In genomic region chr3L:11586794-11587462, dm6 we compare ENCODE assay signal across 1 fruit fly cellular context.
TF ChIP-seq lines count a peak whose summit lies in the region.

No protein-coding gene starts in this region.

TF ChIP-seq in whole organism, embryonic, 481 proteins besides CTCF, POLR2A, EP300 and RAD21 (continued from another document and continues in another):
- TF ChIP-seq Oli (tag; optimal IDR thresholded peaks at IDR 0.05; lab: Kevin White, UChicago) (no peak), rib (GFP tag; IDR thresholded peaks at IDR 0.05; lab: Robert Waterston, UW) (peak; percentile 69; the same call in 1 of the 2 replicates), CG2120 (GFP tag; optimal IDR thresholded peaks at IDR 0.05; lab: Kevin White, UChicago) (no peak), CG2712 (tag; optimal IDR thresholded peaks at IDR 0.05; lab: Kevin White, UChicago) (no peak), YL-1 (GFP tag; optimal IDR thresholded peaks at IDR 0.05; lab: Kevin White, UChicago) (no peak), CG9727 (GFP tag; optimal IDR thresholded peaks at IDR 0.05; lab: Kevin White, UChicago) (no peak), CG10462 (GFP tag; optimal IDR thresholded peaks at IDR 0.05; lab: Kevin White, UChicago) (peak; percentile 56), CG1792 (GFP tag; optimal IDR thresholded peaks at IDR 0.05; lab: Kevin White, UChicago) (no peak), jumu (GFP tag; optimal IDR thresholded peaks at IDR 0.05; lab: Kevin White, UChicago) (no peak), CG14050 (GFP tag; IDR thresholded peaks at IDR 0.05; lab: Robert Waterston, UW) (no peak), CG17802 (tag; optimal IDR thresholded peaks at IDR 0.05; lab: Kevin White, UChicago) (no peak), Antp (GFP tag; optimal IDR thresholded peaks at IDR 0.05; lab: Kevin White, UChicago) (no peak), vfl (GFP tag; optimal IDR thresholded peaks at IDR 0.05; lab: Kevin White, UChicago) (no peak), ap (GFP tag; IDR thresholded peaks at IDR 0.05; lab: Robert Waterston, UW) (no peak), CG14014 (GFP tag; IDR thresholded peaks at IDR 0.05; lab: Robert Waterston, UW) (no peak), CG13287 (GFP tag; IDR thresholded peaks at IDR 0.05; lab: Robert Waterston, UW; ENCODE audit: partially characterized antibody) (peak; percentile 44; the same call in 1 of the 2 replicates), CG8944 (GFP tag; optimal IDR thresholded peaks at IDR 0.05; lab: Kevin White, UChicago) (no peak), abd-A (tag; optimal IDR thresholded peaks at IDR 0.05; lab: Kevin White, UChicago) (no peak), HLH3B (GFP tag; IDR thresholded peaks at IDR 0.05; lab: Robert Waterston, UW) (no peak; the same call in 1 of the 2 replicates), CG7556 (GFP tag; optimal IDR thresholded peaks at IDR 0.05; lab: Kevin White, UChicago) (no peak), CG15601 (tag; optimal IDR thresholded peaks at IDR 0.05; lab: Kevin White, UChicago) (no peak), zfh1 (GFP tag; IDR thresholded peaks at IDR 0.05; lab: Robert Waterston, UW) (no peak), ATbp (GFP tag; optimal IDR thresholded peaks at IDR 0.05; lab: Kevin White, UChicago) (no peak), CrebB (tag; optimal IDR thresholded peaks at IDR 0.05; lab: Kevin White, UChicago) (no peak), hb (GFP tag; IDR thresholded peaks at IDR 0.05; lab: Robert Waterston, UW; ENCODE audit: partially characterized antibody) (no peak), CHES-1-like (GFP tag; optimal IDR thresholded peaks at IDR 0.05; lab: Kevin White, UChicago) (peak; percentile 25), Deaf1 (tag; optimal IDR thresholded peaks at IDR 0.05; lab: Kevin White, UChicago) (peak; percentile 44), sd (tag; optimal IDR thresholded peaks at IDR 0.05; lab: Kevin White, UChicago) (peak; percentile 5), stc (GFP tag; IDR thresholded peaks at IDR 0.05; lab: Robert Waterston, UW) (no peak), da (GFP tag; optimal IDR thresholded peaks at IDR 0.05; lab: Kevin White, UChicago) (no peak), CG31441 (GFP tag; IDR thresholded peaks at IDR 0.05; lab: Robert Waterston, UW) (no peak), btn (GFP tag; optimal IDR thresholded peaks at IDR 0.05; lab: Kevin White, UChicago) (no peak), CG12744 (GFP tag; optimal IDR thresholded peaks at IDR 0.05; lab: Kevin White, UChicago) (no peak), CG12659 (GFP tag; optimal IDR thresholded peaks at IDR 0.05; lab: Kevin White, UChicago) (no peak), CG6765 (GFP tag; optimal IDR thresholded peaks at IDR 0.05; lab: Kevin White, UChicago) (no peak), CG8765 (GFP tag; IDR thresholded peaks at IDR 0.05; lab: Robert Waterston, UW) (peak; percentile 34; the same call in 1 of the 2 replicates), ftz-f1 (GFP tag; optimal IDR thresholded peaks at IDR 0.05; lab: Kevin White, UChicago) (peak; percentile 84), CG10366 (GFP tag; IDR thresholded peaks at IDR 0.05; lab: Robert Waterston, UW) (no peak), CG6654 (GFP tag; optimal IDR thresholded peaks at IDR 0.05; lab: Kevin White, UChicago) (no peak), run (tag; optimal IDR thresholded peaks at IDR 0.05; lab: Kevin White, UChicago) (no peak), br (optimal IDR thresholded peaks at IDR 0.05; lab: Kevin White, UChicago) (no peak), CG1832 (GFP tag; optimal IDR thresholded peaks at IDR 0.05; lab: Kevin White, UChicago) (peak; percentile 90), Xbp1 (GFP tag; optimal IDR thresholded peaks at IDR 0.05; lab: Kevin White, UChicago) (no peak), CG5953 (GFP tag; IDR thresholded peaks at IDR 0.05; lab: Robert Waterston, UW) (no peak), Sry-δ (GFP tag; optimal IDR thresholded peaks at IDR 0.05; lab: Kevin White, UChicago) (no peak), phol (tag; optimal IDR thresholded peaks at IDR 0.05; lab: Kevin White, UChicago) (no peak), tup (GFP tag; optimal IDR thresholded peaks at IDR 0.05; lab: Kevin White, UChicago) (no peak), Chrac-16 (GFP tag; optimal IDR thresholded peaks at IDR 0.05; lab: Kevin White, UChicago) (no peak), CG31388 (GFP tag; optimal IDR thresholded peaks at IDR 0.05; lab: Kevin White, UChicago) (no peak), CG14667 (GFP tag; IDR thresholded peaks at IDR 0.05; lab: Robert Waterston, UW) (no peak), CG9797 (GFP tag; optimal IDR thresholded peaks at IDR 0.05; lab: Kevin White, UChicago) (no peak), CG9609 (GFP tag; optimal IDR thresholded peaks at IDR 0.05; lab: Kevin White, UChicago) (no peak), CG1529 (GFP tag; optimal IDR thresholded peaks at IDR 0.05; lab: Kevin White, UChicago) (no peak), nmo (GFP tag; optimal IDR thresholded peaks at IDR 0.05; lab: Kevin White, UChicago) (no peak), CG30431 (GFP tag; optimal IDR thresholded peaks at IDR 0.05; lab: Kevin White, UChicago) (no peak), CG6813 (GFP tag; optimal IDR thresholded peaks at IDR 0.05; lab: Kevin White, UChicago) (peak; percentile 20), CG4282 (GFP tag; optimal IDR thresholded peaks at IDR 0.05; lab: Kevin White, UChicago) (no peak), CG7786 (GFP tag; optimal IDR thresholded peaks at IDR 0.05; lab: Kevin White, UChicago) (no peak), CG4328 (GFP tag; optimal IDR thresholded peaks at IDR 0.05; lab: Kevin White, UChicago) (no peak), ro (GFP tag; IDR thresholded peaks at IDR 0.05; lab: Robert Waterston, UW) (no peak), insv (GFP tag; optimal IDR thresholded peaks at IDR 0.05; lab: Kevin White, UChicago) (no peak), ham (GFP tag; IDR thresholded peaks at IDR 0.05; lab: Robert Waterston, UW) (no peak), fd102C (GFP tag; optimal IDR thresholded peaks at IDR 0.05; lab: Kevin White, UChicago) (no peak), mld (GFP tag; IDR thresholded peaks at IDR 0.05; lab: Robert Waterston, UW; ENCODE audit: partially characterized antibody) (no peak), Fer2 (tag; optimal IDR thresholded peaks at IDR 0.05; lab: Kevin White, UChicago) (no peak), lmd (GFP tag; IDR thresholded peaks at IDR 0.05; lab: Robert Waterston, UW) (no peak), CG10267 (tag; optimal IDR thresholded peaks at IDR 0.05; lab: Kevin White, UChicago) (no peak), grn (GFP tag; optimal IDR thresholded peaks at IDR 0.05; lab: Kevin White, UChicago) (no peak), CG15514 (GFP tag; optimal IDR thresholded peaks at IDR 0.05; lab: Kevin White, UChicago) (no peak), CG17912 (GFP tag; optimal IDR thresholded peaks at IDR 0.05; lab: Kevin White, UChicago) (no peak), ci (GFP tag; IDR thresholded peaks at IDR 0.05; lab: Robert Waterston, UW) (no peak), CG17359 (tag; optimal IDR thresholded peaks at IDR 0.05; lab: Kevin White, UChicago) (no peak), NC2α (GFP tag; optimal IDR thresholded peaks at IDR 0.05; lab: Kevin White, UChicago) (no peak), pb (GFP tag; optimal IDR thresholded peaks at IDR 0.05; lab: Kevin White, UChicago) (no peak), Poxn (GFP tag; IDR thresholded peaks at IDR 0.05; lab: Robert Waterston, UW) (no peak), CG10147 (GFP tag; optimal IDR thresholded peaks at IDR 0.05; lab: Kevin White, UChicago) (no peak), CG8478 (optimal IDR thresholded peaks at IDR 0.05; lab: Kevin White, UChicago) (peak; percentile 75), Drgx (GFP tag; IDR thresholded peaks at IDR 0.05; lab: Robert Waterston, UW) (no peak; the same call in 1 of the 2 replicates), corto (GFP tag; optimal IDR thresholded peaks at IDR 0.05; lab: Kevin White, UChicago) (no peak), amos (GFP tag; IDR thresholded peaks at IDR 0.05; lab: Robert Waterston, UW; ENCODE audit: partially characterized antibody) (no peak), lov (optimal IDR thresholded peaks at IDR 0.05; lab: Kevin White, UChicago) (no peak), lov (GFP tag; IDR thresholded peaks at IDR 0.05; lab: Robert Waterston, UW) (no peak), Sox100B (GFP tag; optimal IDR thresholded peaks at IDR 0.05; lab: Kevin White, UChicago) (no peak), CG33213 (GFP tag; optimal IDR thresholded peaks at IDR 0.05; lab: Kevin White, UChicago) (no peak), CG15696 (tag; optimal IDR thresholded peaks at IDR 0.05; lab: Kevin White, UChicago) (no peak), ken (GFP tag; IDR thresholded peaks at IDR 0.05; lab: Robert Waterston, UW) (no peak), Mad (GFP tag; optimal IDR thresholded peaks at IDR 0.05; lab: Kevin White, UChicago) (no peak), dimm (GFP tag; IDR thresholded peaks at IDR 0.05; lab: Robert Waterston, UW) (0 out of 2 replicates have a peak, but pooled peaks have one; percentile 16), HmgZ (tag; optimal IDR thresholded peaks at IDR 0.05; lab: Kevin White, UChicago) (no peak), E2f1 (GFP tag; IDR thresholded peaks at IDR 0.05; lab: Robert Waterston, UW) (no peak), tgo (GFP tag; IDR thresholded peaks at IDR 0.05; lab: Robert Waterston, UW) (no peak), CG6791 (GFP tag; IDR thresholded peaks at IDR 0.05; lab: Robert Waterston, UW; ENCODE audit: partially characterized antibody) (peak; percentile 63; the same call in 1 of the 3 replicates), hth (optimal IDR thresholded peaks at IDR 0.05; lab: Kevin White, UChicago) (no peak), crp (GFP tag; optimal IDR thresholded peaks at IDR 0.05; lab: Kevin White, UChicago) (no peak), yki (optimal IDR thresholded peaks at IDR 0.05; lab: Kevin White, UChicago) (no peak), kni (GFP tag; optimal IDR thresholded peaks at IDR 0.05; lab: Kevin White, UChicago) (peak; percentile 69), mirr (GFP tag; optimal IDR thresholded peaks at IDR 0.05; lab: Kevin White, UChicago) (no peak), usp (GFP tag; optimal IDR thresholded peaks at IDR 0.05; lab: Kevin White, UChicago) (no peak), pros (GFP tag; optimal IDR thresholded peaks at IDR 0.05; lab: Kevin White, UChicago) (peak; percentile 87), Bgb (GFP tag; IDR thresholded peaks at IDR 0.05; lab: Robert Waterston, UW; ENCODE audit: partially characterized antibody) (peak; percentile 37; the same call in 1 of the 2 replicates), pzg (GFP tag; optimal IDR thresholded peaks at IDR 0.05; lab: Kevin White, UChicago) (no peak), ranshi (GFP tag; IDR thresholded peaks at IDR 0.05; lab: Robert Waterston, UW) (no peak), CG17328 (GFP tag; IDR thresholded peaks at IDR 0.05; lab: Robert Waterston, UW) (no peak), CkIIα-i1 (GFP tag; IDR thresholded peaks at IDR 0.05; lab: Robert Waterston, UW) (no peak), CG10431 (GFP tag; optimal IDR thresholded peaks at IDR 0.05; lab: Kevin White, UChicago) (no peak), salm (tag; optimal IDR thresholded peaks at IDR 0.05; lab: Kevin White, UChicago) (no peak), CG13123 (GFP tag; optimal IDR thresholded peaks at IDR 0.05; lab: Kevin White, UChicago) (no peak), CG3281 (GFP tag; optimal IDR thresholded peaks at IDR 0.05; lab: Kevin White, UChicago) (no peak), dm (GFP tag; optimal IDR thresholded peaks at IDR 0.05; lab: Kevin White, UChicago) (no peak), CG16779 (GFP tag; IDR thresholded peaks at IDR 0.05; lab: Robert Waterston, UW) (no peak), en (GFP tag; optimal IDR thresholded peaks at IDR 0.05; lab: Kevin White, UChicago) (no peak), Dbx (GFP tag; IDR thresholded peaks at IDR 0.05; lab: Robert Waterston, UW) (no peak), Atf-2 (GFP tag; optimal IDR thresholded peaks at IDR 0.05; lab: Kevin White, UChicago) (no peak), unc-4 (GFP tag; IDR thresholded peaks at IDR 0.05; lab: Robert Waterston, UW; ENCODE audit: partially characterized antibody) (no peak), CG6272 (GFP tag; IDR thresholded peaks at IDR 0.05; lab: Robert Waterston, UW) (no peak), wor (GFP tag; IDR thresholded peaks at IDR 0.05; lab: Robert Waterston, UW) (no peak), knrl (GFP tag; IDR thresholded peaks at IDR 0.05; lab: Robert Waterston, UW; ENCODE audit: partially characterized antibody) (no peak), Vsx1 (GFP tag; optimal IDR thresholded peaks at IDR 0.05; lab: Kevin White, UChicago) (no peak), CG11696 (GFP tag; IDR thresholded peaks at IDR 0.05; lab: Robert Waterston, UW) (no peak), Stat92E (GFP tag; optimal IDR thresholded peaks at IDR 0.05; lab: Kevin White, UChicago) (peak in 1 of 3 experiments; percentile 43), Asciz (GFP tag; optimal IDR thresholded peaks at IDR 0.05; lab: Kevin White, UChicago) (no peak), croc (GFP tag; conservative IDR thresholded peaks at IDR 0.05; lab: Robert Waterston, UW) (no peak), CG4617 (GFP tag; optimal IDR thresholded peaks at IDR 0.05; lab: Kevin White, UChicago; ENCODE audit: borderline replicate concordance) (no peak), CG7987 (GFP tag; optimal IDR thresholded peaks at IDR 0.05; lab: Kevin White, UChicago) (no peak), CG15479 (GFP tag; optimal IDR thresholded peaks at IDR 0.05; lab: Kevin White, UChicago) (peak; percentile 86), Usf (GFP tag; optimal IDR thresholded peaks at IDR 0.05; lab: Kevin White, UChicago) (no peak), sob (GFP tag; IDR thresholded peaks at IDR 0.05; lab: Robert Waterston, UW) (no peak), Mes4 (GFP tag; optimal IDR thresholded peaks at IDR 0.05; lab: Kevin White, UChicago) (no peak), lilli (GFP tag; optimal IDR thresholded peaks at IDR 0.05; lab: Kevin White, UChicago) (no peak), CG32767 (GFP tag; IDR thresholded peaks at IDR 0.05; lab: Robert Waterston, UW) (no peak), CG9876 (GFP tag; optimal IDR thresholded peaks at IDR 0.05; lab: Kevin White, UChicago) (no peak), Eip74EF (GFP tag; optimal IDR thresholded peaks at IDR 0.05; lab: Kevin White, UChicago) (peak in 1 of 2 experiments; percentile 45), nerfin-1 (tag; optimal IDR thresholded peaks at IDR 0.05; lab: Kevin White, UChicago) (no peak), Hmx (GFP tag; optimal IDR thresholded peaks at IDR 0.05; lab: Kevin White, UChicago) (no peak), Hr51 (GFP tag; optimal IDR thresholded peaks at IDR 0.05; lab: Kevin White, UChicago) (no peak), eve (GFP tag; optimal IDR thresholded peaks at IDR 0.05; lab: Kevin White, UChicago) (no peak), sens-2 (GFP tag; IDR thresholded peaks at IDR 0.05; lab: Robert Waterston, UW) (no peak), gfzf (GFP tag; optimal IDR thresholded peaks at IDR 0.05; lab: Kevin White, UChicago) (no peak)
